Worm (Caenorhabditis elegans): ENCODE results near the gene ZK1236.9.
A peak's percentile ranks its signal among the peaks of the same experiment; 100 is the strongest.

The ZK1236.9 gene

DNA sequence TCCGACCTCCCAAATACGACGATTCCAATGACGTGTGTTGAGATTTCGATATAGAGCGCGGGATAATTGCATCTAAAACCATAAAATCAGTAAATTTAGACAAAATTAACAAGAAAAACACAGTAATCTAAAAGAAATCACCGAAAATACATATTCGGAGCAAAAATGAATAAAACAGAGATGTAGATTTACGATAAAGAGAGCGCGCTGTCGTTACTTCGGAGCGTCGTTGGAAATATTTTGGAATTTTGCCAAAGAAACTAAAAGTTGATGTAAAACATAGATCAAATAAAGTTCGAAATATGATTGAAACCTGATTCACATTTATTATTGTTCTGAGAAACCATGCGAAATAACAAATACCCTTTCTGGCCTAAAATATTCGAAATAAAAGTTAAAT lies 2.8 kb downstream of the ZK1236.9 start, which contains the start of gene ZK1236.5:
Gene ZK1236.5, minus strand, starts transcription at position 72 of the 400 bp plus-strand sequence.
- no peak for TF ChIP-seq ham-2 (GFP tag; optimal IDR thresholded peaks at IDR 0.05)
- TF ChIP-seq ces-1 (GFP tag; optimal IDR thresholded peaks at IDR 0.05) = peak; percentile 18

- TF ChIP-seq zip-8 (tag; optimal IDR thresholded peaks at IDR 0.05) (no peak), M03D4.4 (tag; optimal IDR thresholded peaks at IDR 0.05) (no peak), lin-32 (GFP tag; optimal IDR thresholded peaks at IDR 0.05) (no peak), mep-1 (tag; optimal IDR thresholded peaks at IDR 0.05) (no peak), unc-62 (GFP tag; optimal IDR thresholded peaks at IDR 0.05) (no peak), unc-39 (tag; optimal IDR thresholded peaks at IDR 0.05) (no peak), snpc-4 (tag; optimal IDR thresholded peaks at IDR 0.05) (no peak), elt-3 (tag; optimal IDR thresholded peaks at IDR 0.05) (no peak), nhr-28 (tag; optimal IDR thresholded peaks at IDR 0.05) (no peak), bed-3 (GFP tag; optimal IDR thresholded peaks at IDR 0.05) (no peak), nhr-2 (tag; optimal IDR thresholded peaks at IDR 0.05) (no peak)
Measured at ce11 chrIII:8429497-8429896, 5.5 kb downstream of the ZK1236.9 start.

DNA sequence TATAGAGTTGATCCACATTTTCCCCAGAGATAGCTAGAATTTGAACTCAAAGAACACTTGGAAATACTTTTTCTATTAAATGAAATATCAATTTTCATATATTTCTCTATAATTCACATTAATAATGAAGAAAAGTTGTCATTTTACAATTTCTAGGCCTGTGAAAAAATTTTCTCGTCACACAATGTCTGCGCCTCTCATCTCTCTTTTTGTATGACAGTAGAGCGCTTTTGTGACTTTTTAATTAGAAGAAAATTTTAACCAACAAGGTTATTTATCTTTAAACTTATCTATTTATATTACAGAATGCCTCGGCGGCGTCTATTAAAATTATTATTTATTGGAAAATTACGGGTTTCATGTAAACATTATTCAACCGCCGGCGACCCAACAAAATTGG lies 5.9 kb downstream of the ZK1236.9 start, which contains the start of gene ZK1236.1:
Gene ZK1236.1, plus strand, starts transcription at position 263 of the 400 bp plus-strand sequence.
- no peak for TF ChIP-seq nhr-2 (tag; optimal IDR thresholded peaks at IDR 0.05)
- TF ChIP-seq unc-62 (GFP tag; optimal IDR thresholded peaks at IDR 0.05) = no peak

DNA sequence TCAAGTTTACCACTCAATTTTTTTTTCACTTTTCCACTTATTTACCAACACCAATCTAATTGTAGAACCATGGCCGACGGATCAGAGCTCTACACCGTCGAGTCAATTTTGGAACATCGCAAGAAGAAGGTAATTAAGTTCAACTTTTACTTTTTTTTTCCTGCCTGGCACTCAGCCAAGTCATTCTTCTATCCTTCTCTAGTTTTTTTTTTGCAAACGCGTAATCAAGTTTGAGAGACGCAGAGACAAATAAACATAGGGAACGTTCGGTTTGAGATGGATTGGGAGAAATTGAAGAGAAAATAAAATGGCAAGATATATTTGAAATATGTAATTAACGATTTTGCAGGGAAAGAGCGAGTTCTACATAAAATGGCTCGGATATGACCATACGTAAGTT lies 8.7 kb downstream of the ZK1236.9 start, which contains the start of gene cec-1:
Gene cec-1, plus strand, starts transcription at position 63 of the 400 bp plus-strand sequence.
- no peak for TF ChIP-seq hlh-1 (tag; optimal IDR thresholded peaks at IDR 0.05)
- no peak for TF ChIP-seq cnd-1 (tag; optimal IDR thresholded peaks at IDR 0.05)
- TF ChIP-seq nhr-237 (tag; optimal IDR thresholded peaks at IDR 0.05) = no peak
- TF ChIP-seq ces-1 (GFP tag; optimal IDR thresholded peaks at IDR 0.05) = peak; percentile 74

ce11 chrIII:8425076-8425475 lies 9.9 kb downstream of the ZK1236.9 start:
- TF ChIP-seq drap-1 (GFP tag; optimal IDR thresholded peaks at IDR 0.05) (peak; percentile 49), bed-3 (GFP tag; optimal IDR thresholded peaks at IDR 0.05) (no peak), lin-13 (tag; optimal IDR thresholded peaks at IDR 0.05) (no peak), nhr-28 (tag; optimal IDR thresholded peaks at IDR 0.05) (no peak), pha-4 (tag; optimal IDR thresholded peaks at IDR 0.05) (peak; percentile 21), M03D4.4 (tag; optimal IDR thresholded peaks at IDR 0.05) (no peak), hlh-1 (tag; optimal IDR thresholded peaks at IDR 0.05) (peak; percentile 22), cnd-1 (tag; optimal IDR thresholded peaks at IDR 0.05) (peak; percentile 50), blmp-1 (tag; optimal IDR thresholded peaks at IDR 0.05) (no peak), ham-2 (GFP tag; optimal IDR thresholded peaks at IDR 0.05) (peak; percentile 57), lsy-2 (tag; optimal IDR thresholded peaks at IDR 0.05) (peak; percentile 29), ces-1 (GFP tag; optimal IDR thresholded peaks at IDR 0.05) (peak; percentile 23), unc-62 (GFP tag; optimal IDR thresholded peaks at IDR 0.05) (peak; percentile 48), nhr-2 (tag; optimal IDR thresholded peaks at IDR 0.05) (peak; percentile 1), nhr-237 (tag; optimal IDR thresholded peaks at IDR 0.05) (no peak), nhr-76 (tag; optimal IDR thresholded peaks at IDR 0.05) (no peak), ceh-43 (GFP tag; optimal IDR thresholded peaks at IDR 0.05) (no peak), flh-1 (GFP tag; optimal IDR thresholded peaks at IDR 0.05) (no peak), elt-3 (tag; optimal IDR thresholded peaks at IDR 0.05) (no peak), ceh-83 (GFP tag; optimal IDR thresholded peaks at IDR 0.05) (no peak), mls-2 (tag; optimal IDR thresholded peaks at IDR 0.05) (peak; percentile 53), tbx-8 (GFP tag; optimal IDR thresholded peaks at IDR 0.05) (no peak), ceh-39 (tag; optimal IDR thresholded peaks at IDR 0.05) (no peak), mab-5 (tag; optimal IDR thresholded peaks at IDR 0.05) (no peak), unc-120 (tag; optimal IDR thresholded peaks at IDR 0.05; ENCODE audit: poor library complexity, severe bottlenecking) (peak; percentile 19), nhr-12 (tag; optimal IDR thresholded peaks at IDR 0.05) (no peak), mep-1 (tag; optimal IDR thresholded peaks at IDR 0.05) (peak; percentile 36), ztf-11 (tag; optimal IDR thresholded peaks at IDR 0.05) (no peak), elt-1 (tag; optimal IDR thresholded peaks at IDR 0.05; ENCODE audit: borderline replicate concordance, insufficient read depth) (no peak), snpc-4 (tag; optimal IDR thresholded peaks at IDR 0.05) (no peak), sptf-1 (tag; optimal IDR thresholded peaks at IDR 0.05) (peak; percentile 9), lin-32 (GFP tag; optimal IDR thresholded peaks at IDR 0.05) (no peak), unc-39 (tag; optimal IDR thresholded peaks at IDR 0.05) (no peak), zip-8 (tag; optimal IDR thresholded peaks at IDR 0.05) (no peak), sem-2 (GFP tag; optimal IDR thresholded peaks at IDR 0.05) (no peak)

Data from whole organism, mixed stage, embryonic.